Fruit fly (Drosophila melanogaster): ENCODE results near the gene Or85f.

The Or85f gene

dm6 chr3R:9434543-9435407, 36.8 kb downstream of the Or85f start (continued):
- TF ChIP-seq CG8281 (tag; optimal IDR thresholded peaks at IDR 0.05), result peak; percentile 69
- peak; percentile 75 for TF ChIP-seq salm (tag; optimal IDR thresholded peaks at IDR 0.05)
- TF ChIP-seq Dek (tag; optimal IDR thresholded peaks at IDR 0.05), result peak; percentile 87
- TF ChIP-seq CG2678 (tag; optimal IDR thresholded peaks at IDR 0.05), result peak; percentile 93
- TF ChIP-seq HLH4C (GFP tag; IDR thresholded peaks at IDR 0.05; ENCODE audit: partially characterized antibody), result no peak
- TF ChIP-seq hth (optimal IDR thresholded peaks at IDR 0.05), result no peak
- TF ChIP-seq CG7987 (GFP tag; optimal IDR thresholded peaks at IDR 0.05), result peak; percentile 6
- TF ChIP-seq CG3065 (GFP tag; optimal IDR thresholded peaks at IDR 0.05), result no peak
- TF ChIP-seq Dip3 (GFP tag; optimal IDR thresholded peaks at IDR 0.05), result peak; percentile 69
- peak; percentile 85 for TF ChIP-seq CG2889 (GFP tag; IDR thresholded peaks at IDR 0.05)
- TF ChIP-seq CG3726 (GFP tag; IDR thresholded peaks at IDR 0.05), result 0 out of 3 replicates have a peak, but pooled peaks have one; percentile 71
- peak; percentile 71 for TF ChIP-seq bcd (GFP tag; optimal IDR thresholded peaks at IDR 0.05)
- TF ChIP-seq CG8478 (optimal IDR thresholded peaks at IDR 0.05), result no peak
- TF ChIP-seq CG6813 (GFP tag; optimal IDR thresholded peaks at IDR 0.05), result peak; percentile 53
- peak; percentile 77 for TF ChIP-seq sd (tag; optimal IDR thresholded peaks at IDR 0.05)
- TF ChIP-seq Atf-2 (GFP tag; optimal IDR thresholded peaks at IDR 0.05), result peak; percentile 67
- TF ChIP-seq Hr39 (optimal IDR thresholded peaks at IDR 0.05), result no peak
- TF ChIP-seq Antp (GFP tag; optimal IDR thresholded peaks at IDR 0.05), result peak; percentile 69
- 0 out of 2 replicates have a peak, but pooled peaks have one; percentile 22 for TF ChIP-seq CG10959 (GFP tag; IDR thresholded peaks at IDR 0.05)
- peak; percentile 84 for TF ChIP-seq zfh1 (GFP tag; IDR thresholded peaks at IDR 0.05)
- TF ChIP-seq Deaf1 (tag; optimal IDR thresholded peaks at IDR 0.05), result peak; percentile 66
- TF ChIP-seq trh (GFP tag; optimal IDR thresholded peaks at IDR 0.05), result peak; percentile 72
- TF ChIP-seq Bgb (GFP tag; IDR thresholded peaks at IDR 0.05; ENCODE audit: partially characterized antibody), result no peak
- TF ChIP-seq CG17912 (GFP tag; optimal IDR thresholded peaks at IDR 0.05), result peak; percentile 9
- TF ChIP-seq ATbp (GFP tag; optimal IDR thresholded peaks at IDR 0.05), result peak; percentile 86
- TF ChIP-seq otp (GFP tag; IDR thresholded peaks at IDR 0.05), result peak; percentile 80
- peak; percentile 77 for TF ChIP-seq CG1602 (GFP tag; optimal IDR thresholded peaks at IDR 0.05)
- no peak for TF ChIP-seq mld (GFP tag; IDR thresholded peaks at IDR 0.05; ENCODE audit: partially characterized antibody)
- TF ChIP-seq CG43689 (GFP tag; IDR thresholded peaks at IDR 0.05), result peak; percentile 60; the same call in 1 of the 2 replicates
- TF ChIP-seq bowl (GFP tag; IDR thresholded peaks at IDR 0.05), result peak; percentile 73; the same call in 1 of the 2 replicates
- no peak for TF ChIP-seq br (optimal IDR thresholded peaks at IDR 0.05)
- peak in 1 of 2 experiments; percentile 67 for TF ChIP-seq Hr78 (GFP tag; optimal IDR thresholded peaks at IDR 0.05)
- peak; percentile 19 for TF ChIP-seq CG9876 (GFP tag; optimal IDR thresholded peaks at IDR 0.05)
- peak; percentile 81 for TF ChIP-seq D19A (tag; optimal IDR thresholded peaks at IDR 0.05)
- TF ChIP-seq chinmo (GFP tag; IDR thresholded peaks at IDR 0.05; ENCODE audit: partially characterized antibody), result peak; percentile 24; the same call in 2 of the 4 replicates
- TF ChIP-seq CG13296 (GFP tag; optimal IDR thresholded peaks at IDR 0.05), result peak; percentile 88
- peak; percentile 69 for TF ChIP-seq Hand (GFP tag; optimal IDR thresholded peaks at IDR 0.05)
- TF ChIP-seq Side (GFP tag; optimal IDR thresholded peaks at IDR 0.05), result peak; percentile 73
- TF ChIP-seq nom (GFP tag; optimal IDR thresholded peaks at IDR 0.05), result no peak
- peak; percentile 62 for TF ChIP-seq NC2β (GFP tag; optimal IDR thresholded peaks at IDR 0.05)
- peak; percentile 54 for TF ChIP-seq CG8290 (GFP tag; optimal IDR thresholded peaks at IDR 0.05)
- peak in 1 of 2 experiments; percentile 18 for TF ChIP-seq CG8290 (tag; optimal IDR thresholded peaks at IDR 0.05)
- no peak for TF ChIP-seq CG13287 (GFP tag; IDR thresholded peaks at IDR 0.05; ENCODE audit: partially characterized antibody)
- peak; percentile 81 for TF ChIP-seq scrt (GFP tag; optimal IDR thresholded peaks at IDR 0.05)
- TF ChIP-seq h (optimal IDR thresholded peaks at IDR 0.05), result no peak
- TF ChIP-seq CG10147 (GFP tag; optimal IDR thresholded peaks at IDR 0.05), result peak; percentile 82
- no peak for TF ChIP-seq CG16813 (GFP tag; IDR thresholded peaks at IDR 0.05; ENCODE audit: partially characterized antibody)
- TF ChIP-seq disco-r (GFP tag; optimal IDR thresholded peaks at IDR 0.05), result peak; percentile 56
- peak; percentile 31 for TF ChIP-seq CG4328 (GFP tag; optimal IDR thresholded peaks at IDR 0.05)
